Fruit fly (Drosophila melanogaster) whole organism, prepupa: ENCODE measurements around the gene Gyc76C.

Experiments used
- Blimp-1 ChIP-seq: fragments of 200-800 bp; sonication (Bioruptor generic); optimal IDR thresholded peaks from 3 replicates; lab custom pipeline; 2017; ENCODE audit warnings: missing biosample characterization, missing genetic modification characterization, mild to moderate bottlenecking, moderate library complexity, missing genetic modification reagents
- CG10631 ChIP-seq: fragments of 200-800 bp; sonication (Bioruptor generic); optimal IDR thresholded peaks from 2 replicates; lab custom pipeline; 2016; ENCODE audit warnings: missing biosample characterization, missing genetic modification characterization
- CG10669 ChIP-seq: fragments of 200-800 bp; sonication (Bioruptor generic); optimal IDR thresholded peaks from 3 replicates; lab custom pipeline; 2018; ENCODE audit warnings: missing biosample characterization, mild to moderate bottlenecking, missing genetic modification characterization, moderate library complexity
- CG11294 ChIP-seq: fragments of 200-800 bp; sonication (Bioruptor generic); IDR thresholded peaks from 2 replicates; pipeline ENCODE4 v1.3.6; 2022; ENCODE audit warnings: missing biosample characterization, missing genetic modification characterization
- CG11762 ChIP-seq: fragments of 200-800 bp; sonication (Bioruptor generic); optimal IDR thresholded peaks from 3 replicates; lab custom pipeline; 2016; ENCODE audit warnings: missing biosample characterization, missing genetic modification characterization; ENCODE audit not compliant: insufficient read depth
- CG11902 ChIP-seq: fragments of 200-800 bp; sonication (Bioruptor generic); optimal IDR thresholded peaks from 3 replicates; lab custom pipeline; 2016; ENCODE audit warnings: missing biosample characterization, missing genetic modification characterization
- CG15336 ChIP-seq: fragments of 200-800 bp; sonication (Bioruptor generic); IDR thresholded peaks from 2 replicates; pipeline ENCODE4 v1.3.6; 2022; ENCODE audit warnings: missing biosample characterization, missing genetic modification characterization
- CG1621 ChIP-seq: fragments of 200-800 bp; sonication (Bioruptor generic); optimal IDR thresholded peaks from 3 replicates; lab custom pipeline; 2018; ENCODE audit warnings: missing biosample characterization, mild to moderate bottlenecking, missing genetic modification characterization
- CG16779 ChIP-seq: fragments of 200-800 bp; sonication (Bioruptor generic); optimal IDR thresholded peaks from 3 replicates; lab custom pipeline; 2017; ENCODE audit warnings: missing biosample characterization, mild to moderate bottlenecking, missing genetic modification characterization
- CG3032 ChIP-seq: fragments of 200-800 bp; optimal IDR thresholded peaks from 2 replicates; lab custom pipeline; 2019; ENCODE audit warnings: missing biosample characterization, mild to moderate bottlenecking, missing genetic modification characterization, moderate library complexity
- CG31627 ChIP-seq: fragments of 200-800 bp; sonication (Bioruptor generic); optimal IDR thresholded peaks from 3 replicates; lab custom pipeline; 2016; ENCODE audit warnings: missing biosample characterization, missing genetic modification characterization
- CG32006 ChIP-seq: fragments of 200-800 bp; sonication (Bioruptor generic); optimal IDR thresholded peaks from 3 replicates; lab custom pipeline; 2017; ENCODE audit warnings: missing biosample characterization, mild to moderate bottlenecking, missing genetic modification characterization
- CG3919 ChIP-seq: fragments of 200-800 bp; sonication (Bioruptor generic); optimal IDR thresholded peaks from 3 replicates; lab custom pipeline; 2016; ENCODE audit warnings: missing biosample characterization, missing genetic modification characterization
- CG4318 ChIP-seq: fragments of 200-800 bp; sonication (Bioruptor generic); optimal IDR thresholded peaks from 3 replicates; lab custom pipeline; 2017; ENCODE audit warnings: missing biosample characterization, mild to moderate bottlenecking, missing genetic modification characterization
- CG6163 ChIP-seq: fragments of 200-800 bp; sonication (Bioruptor generic); IDR thresholded peaks from 3 replicates; pipeline ENCODE4 v1.3.6; 2022; ENCODE audit warnings: missing biosample characterization, missing genetic modification characterization
- CG6276 ChIP-seq: fragments of 200-800 bp; sonication (Bioruptor generic); optimal IDR thresholded peaks from 2 replicates; lab custom pipeline; 2017; ENCODE audit warnings: missing biosample characterization, mild to moderate bottlenecking, missing genetic modification characterization
- CG6792 ChIP-seq: fragments of 200-800 bp; sonication (Bioruptor generic); optimal IDR thresholded peaks from 3 replicates; lab custom pipeline; 2016; ENCODE audit warnings: missing biosample characterization, missing genetic modification characterization
- CG7368 ChIP-seq: fragments of 200-800 bp; sonication (Bioruptor generic); optimal IDR thresholded peaks from 3 replicates; lab custom pipeline; 2016; ENCODE audit warnings: missing biosample characterization, missing genetic modification characterization
- CG8119 ChIP-seq: fragments of 200-800 bp; sonication (Bioruptor generic); IDR thresholded peaks from 3 replicates; pipeline ENCODE4 v1.3.6; 2022; ENCODE audit warnings: missing biosample characterization, missing genetic modification characterization
- CG8319 ChIP-seq: fragments of 200-800 bp; sonication (Bioruptor generic); optimal IDR thresholded peaks from 3 replicates; lab custom pipeline; 2016; ENCODE audit warnings: missing biosample characterization, missing genetic modification characterization
- CG8632 ChIP-seq: fragments of 200-800 bp; sonication (Bioruptor generic); optimal IDR thresholded peaks from 3 replicates; lab custom pipeline; 2016; ENCODE audit warnings: missing biosample characterization, missing genetic modification characterization
- CG9139 ChIP-seq: fragments of 200-800 bp; sonication (Bioruptor generic); optimal IDR thresholded peaks from 3 replicates; lab custom pipeline; 2017; ENCODE audit warnings: missing biosample characterization, mild to moderate bottlenecking, missing genetic modification characterization
- Eip75B ChIP-seq: fragments of 200-800 bp; sonication (Bioruptor generic); optimal IDR thresholded peaks from 3 replicates; lab custom pipeline; 2016; ENCODE audit warnings: missing biosample characterization, missing genetic modification characterization
- Eip78C ChIP-seq: fragments of 200-800 bp; sonication (Bioruptor generic); peaks from one replicate; lab custom pipeline; 2016; ENCODE audit warnings: missing biosample characterization, missing genetic modification characterization
- Eip93F ChIP-seq: fragments of 200-800 bp; sonication (Bioruptor generic); optimal IDR thresholded peaks from 2 replicates; lab custom pipeline; 2016; ENCODE audit warnings: missing biosample characterization, mild to moderate bottlenecking, missing genetic modification characterization
- Ets21C ChIP-seq: fragments of 200-800 bp; sonication (Bioruptor generic); optimal IDR thresholded peaks from 3 replicates; lab custom pipeline; 2016; ENCODE audit warnings: missing biosample characterization, missing genetic modification characterization
- Gug ChIP-seq: fragments of 200-800 bp; sonication (Bioruptor generic); IDR thresholded peaks from 2 replicates; pipeline ENCODE4 v1.3.6; 2022; ENCODE audit warnings: missing biosample characterization, missing genetic modification characterization
- Lpt ChIP-seq: fragments of 200-800 bp; sonication (Bioruptor generic); optimal IDR thresholded peaks from 3 replicates; lab custom pipeline; 2016; ENCODE audit warnings: missing biosample characterization, missing genetic modification characterization
- Smox ChIP-seq: fragments of 200-800 bp; sonication (Bioruptor generic); optimal IDR thresholded peaks from 3 replicates; lab custom pipeline; 2016; ENCODE audit warnings: missing biosample characterization, missing genetic modification characterization
- Sox102F ChIP-seq: fragments of 200-800 bp; sonication (Bioruptor generic); optimal IDR thresholded peaks from 2 replicates; lab custom pipeline; 2016; ENCODE audit warnings: missing biosample characterization, mild to moderate bottlenecking, missing genetic modification characterization
- Sox14 ChIP-seq: fragments of 200-800 bp; sonication (Bioruptor generic); optimal IDR thresholded peaks from 3 replicates; lab custom pipeline; 2016; ENCODE audit warnings: missing biosample characterization, missing genetic modification characterization
- Sox15 ChIP-seq: fragments of 200-800 bp; sonication (Bioruptor generic); optimal IDR thresholded peaks from 3 replicates; lab custom pipeline; 2016; ENCODE audit warnings: missing biosample characterization, missing genetic modification characterization
- acj6 ChIP-seq: fragments of 200-800 bp; sonication (Bioruptor generic); optimal IDR thresholded peaks from 3 replicates; lab custom pipeline; 2016; ENCODE audit warnings: missing biosample characterization, missing genetic modification characterization
- dac ChIP-seq: fragments of 200-800 bp; sonication (Bioruptor generic); optimal IDR thresholded peaks from 2 replicates; lab custom pipeline; 2017; ENCODE audit warnings: missing biosample characterization, mild to moderate bottlenecking, missing genetic modification characterization
- dsx ChIP-seq: fragments of 200-800 bp; optimal IDR thresholded peaks from 3 replicates; lab custom pipeline; 2019; ENCODE audit warnings: missing biosample characterization, mild to moderate bottlenecking, missing genetic modification characterization, moderate library complexity; ENCODE audit not compliant: poor library complexity, severe bottlenecking
- esn ChIP-seq: fragments of 200-800 bp; sonication (Bioruptor generic); optimal IDR thresholded peaks from 2 replicates; lab custom pipeline; 2016; ENCODE audit warnings: missing biosample characterization, mild to moderate bottlenecking, missing genetic modification characterization, moderate library complexity
- fd59A ChIP-seq: fragments of 200-800 bp; sonication (Bioruptor generic); optimal IDR thresholded peaks from 2 replicates; lab custom pipeline; 2017; ENCODE audit warnings: missing biosample characterization, mild to moderate bottlenecking, missing genetic modification characterization, missing genetic modification reagents
- fd85E ChIP-seq: fragments of 200-800 bp; sonication (Bioruptor generic); optimal IDR thresholded peaks from 3 replicates; lab custom pipeline; 2016; ENCODE audit warnings: missing biosample characterization, missing genetic modification characterization
- fkh ChIP-seq: fragments of 200-800 bp; sonication (Bioruptor generic); optimal IDR thresholded peaks from 3 replicates; lab custom pipeline; 2017; ENCODE audit warnings: missing biosample characterization, mild to moderate bottlenecking, missing genetic modification characterization, moderate library complexity
- salr ChIP-seq, 2 experiments: fragments of 200-800 bp; sonication (Bioruptor generic); optimal IDR thresholded peaks; 3 replicates each; lab custom pipeline; 2016 to 2018; ENCODE audit warnings: missing biosample characterization in 2 of 2, missing genetic modification characterization in 2 of 2, mild to moderate bottlenecking in 1 of 2
- spab ChIP-seq: fragments of 200-800 bp; sonication (Bioruptor generic); optimal IDR thresholded peaks from 2 replicates; lab custom pipeline; 2017; ENCODE audit warnings: missing biosample characterization, mild to moderate bottlenecking, missing genetic modification characterization, missing genetic modification reagents
- ss ChIP-seq, 2 experiments: fragments of 200-800 bp; sonication (Bioruptor generic); optimal IDR thresholded peaks; 2 replicates in 1 of 2; 3 replicates in 1 of 2; lab custom pipeline; 2017 to 2018; ENCODE audit warnings: mild to moderate bottlenecking in 2 of 2, missing biosample characterization in 2 of 2, missing genetic modification characterization in 2 of 2, moderate library complexity in 1 of 2
- svp ChIP-seq: fragments of 200-800 bp; sonication (Bioruptor generic); peaks from one replicate; lab custom pipeline; 2016; ENCODE audit warnings: missing biosample characterization, missing genetic modification characterization
- vri ChIP-seq: fragments of 200-800 bp; sonication (Bioruptor generic); optimal IDR thresholded peaks from 3 replicates; lab custom pipeline; 2016; ENCODE audit warnings: missing biosample characterization, mild to moderate bottlenecking, missing genetic modification characterization

Gene Gyc76C

DNA sequence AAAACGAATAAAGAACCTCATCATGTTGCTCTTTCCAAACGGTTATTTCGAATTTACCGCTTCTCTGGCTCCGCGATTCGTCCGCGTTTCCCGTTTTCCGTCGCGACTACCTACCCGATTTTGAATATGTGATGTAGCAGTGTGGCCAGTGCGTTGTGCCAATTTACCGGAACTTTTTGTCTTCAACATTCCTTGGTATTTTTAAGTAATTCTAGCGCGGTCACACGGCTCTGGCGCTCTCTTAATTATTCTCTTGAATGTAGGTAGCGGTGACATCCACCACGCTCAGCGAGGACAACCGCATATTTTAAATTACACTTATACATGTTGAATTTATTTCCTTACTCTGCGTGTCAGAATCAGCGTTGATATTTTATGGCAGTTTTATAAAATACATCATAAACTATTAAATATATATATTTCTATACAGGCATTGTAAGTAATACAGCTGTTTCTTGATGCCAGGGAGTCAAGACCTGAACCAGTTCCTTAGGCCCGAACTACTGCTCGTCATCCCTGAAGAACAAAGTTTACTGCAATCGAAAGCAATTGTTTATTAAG is at the start of gene Gyc76C, which contains the start of the genes CG42637 and SREBP:
Gene Gyc76C (minus strand): TSS at position 132 of the 561 bp plus-strand sequence.
Gene CG42637 (minus strand): TSS at position 132 of the 561 bp plus-strand sequence.
Gene SREBP (plus strand): TSS at position 498 of the 561 bp plus-strand sequence.
- no peak for TF ChIP-seq CG11902 (GFP tag; lab: Kevin White, UChicago)
- TF ChIP-seq CG10631 (GFP tag; lab: Kevin White, UChicago), result no peak
- TF ChIP-seq Eip75B (GFP tag; lab: Kevin White, UChicago), result no peak
- no peak for TF ChIP-seq CG10669 (GFP tag; lab: Kevin White, UChicago)
- no peak for TF ChIP-seq Ets21C (GFP tag; lab: Kevin White, UChicago)
- TF ChIP-seq CG7368 (GFP tag; lab: Kevin White, UChicago), result no peak
- TF ChIP-seq CG6276 (GFP tag; lab: Kevin White, UChicago), result no peak
- peak; percentile 48; the same call in 2 of the 3 replicates for TF ChIP-seq CG6163 (GFP tag; lab: Robert Waterston, UW)
- TF ChIP-seq CG8319 (GFP tag; lab: Kevin White, UChicago), result no peak
- peak; percentile 12 for TF ChIP-seq dsx
- no peak for TF ChIP-seq Lpt (GFP tag; lab: Kevin White, UChicago)
- no peak for TF ChIP-seq svp (GFP tag; lab: Kevin White, UChicago)
- TF ChIP-seq Eip93F (GFP tag; lab: Kevin White, UChicago), result peak; percentile 50
- TF ChIP-seq CG8119 (GFP tag; lab: Robert Waterston, UW), result no peak
- TF ChIP-seq fd85E (GFP tag; lab: Kevin White, UChicago), result no peak
- TF ChIP-seq Eip78C, result peak; percentile 74
- TF ChIP-seq CG1621 (tag; lab: Kevin White, UChicago), result peak; percentile 92
- TF ChIP-seq Gug (GFP tag; lab: Robert Waterston, UW), result no peak
- TF ChIP-seq CG9139, result no peak
- TF ChIP-seq Sox102F, result no peak
- no peak for TF ChIP-seq acj6 (GFP tag; lab: Kevin White, UChicago)
- TF ChIP-seq salr (GFP tag; optimal IDR thresholded peaks at IDR 0.05; lab: Kevin White, UChicago), result no peak
- TF ChIP-seq CG15336, result no peak
- TF ChIP-seq CG32006 (GFP tag; lab: Kevin White, UChicago), result no peak
- TF ChIP-seq CG3919 (GFP tag; lab: Kevin White, UChicago), result peak; percentile 10

DNA sequence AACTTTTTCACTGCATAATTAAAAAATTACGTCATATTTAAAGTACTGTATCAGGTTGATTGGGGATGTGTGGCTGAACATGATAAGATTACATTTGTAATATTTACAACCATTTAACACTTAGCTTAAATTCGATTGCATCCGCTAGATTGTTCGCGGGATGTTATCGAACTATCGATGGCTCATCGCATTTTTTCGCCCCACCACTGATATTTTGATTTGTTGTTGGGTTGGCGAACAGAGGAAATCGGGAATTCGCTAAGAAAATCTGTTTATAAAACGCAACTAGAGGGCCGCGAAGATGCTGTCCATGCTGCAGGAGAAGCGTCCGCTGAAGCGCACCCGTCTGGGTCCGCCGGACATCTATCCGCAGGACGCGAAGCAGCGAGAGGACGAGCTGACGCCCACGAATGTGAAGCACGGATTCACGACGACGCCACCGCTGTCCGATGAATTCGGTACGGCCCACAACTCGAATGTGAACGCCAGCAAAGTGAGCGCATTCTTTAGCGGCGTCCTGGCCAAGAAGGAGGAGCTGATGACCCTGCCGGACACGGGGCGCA is 43.1 kb upstream of the Gyc76C start, which contains the start of gene kto:
Gene kto (plus strand): TSS at position 240 of the 563 bp plus-strand sequence.
- TF ChIP-seq fd59A (GFP tag; lab: Kevin White, UChicago) (no peak), CG10669 (GFP tag; lab: Kevin White, UChicago) (no peak), salr (GFP tag; optimal IDR thresholded peaks at IDR 0.05; lab: Kevin White, UChicago) (no peak)
- TF ChIP-seq, all 60 proteins: peak for 0

DNA sequence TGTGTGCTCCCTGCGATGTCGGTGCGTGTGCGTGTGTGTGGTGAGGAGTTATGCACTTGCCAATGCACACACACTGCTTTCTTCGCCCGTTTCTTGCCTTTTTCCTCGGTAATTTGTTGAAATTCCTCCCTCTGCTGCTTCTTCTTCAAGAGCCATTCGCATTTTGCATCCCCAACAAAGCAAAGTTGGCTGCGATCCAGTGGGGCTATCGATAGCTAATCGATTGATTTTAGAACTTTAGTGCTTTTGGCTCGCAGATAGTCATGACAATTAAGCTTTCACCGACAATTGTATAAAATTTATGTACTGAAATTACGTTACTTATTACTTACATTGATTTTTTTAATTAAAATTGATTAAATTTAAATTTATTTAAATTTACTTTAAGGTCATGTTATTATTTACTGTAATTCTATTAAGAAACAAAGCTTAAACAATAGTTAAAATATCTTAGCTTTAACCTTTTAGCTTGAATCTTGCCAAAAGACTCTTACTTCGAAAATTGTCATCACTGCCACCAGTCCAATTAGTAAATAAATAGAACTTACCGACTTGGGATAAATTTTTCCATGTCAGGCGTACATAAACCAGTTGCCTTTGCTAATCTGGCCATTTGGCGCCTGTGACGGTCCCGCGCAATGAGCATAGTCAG is 40.9 kb upstream of the Gyc76C start, which contains the start of the genes trc and CG32221:
Gene trc (minus strand): TSS at position 162 of the 652 bp plus-strand sequence.
Gene CG32221 (plus strand): TSS at position 528 of the 652 bp plus-strand sequence.
- TF ChIP-seq CG7368 (GFP tag; lab: Kevin White, UChicago) (no peak), Blimp-1 (GFP tag; lab: Kevin White, UChicago) (no peak), CG16779 (no peak), esn (GFP tag; lab: Kevin White, UChicago) (peak; percentile 35), CG4318 (GFP tag; lab: Kevin White, UChicago) (no peak), Smox (GFP tag; lab: Kevin White, UChicago) (no peak), CG8319 (GFP tag; lab: Kevin White, UChicago) (no peak), CG8632 (GFP tag; lab: Kevin White, UChicago) (no peak), Eip75B (GFP tag; lab: Kevin White, UChicago) (no peak), salr (GFP tag; optimal IDR thresholded peaks at IDR 0.05; lab: Kevin White, UChicago) (peak in 1 of 2 experiments; percentile 24), CG3032 (peak; percentile 29), Gug (GFP tag; lab: Robert Waterston, UW) (no peak), CG11762 (GFP tag; lab: Kevin White, UChicago) (no peak), spab (GFP tag; lab: Kevin White, UChicago) (no peak), CG1621 (tag; lab: Kevin White, UChicago) (no peak), fd85E (GFP tag; lab: Kevin White, UChicago) (no peak), CG11294 (no peak), Sox15 (GFP tag; lab: Kevin White, UChicago) (no peak), fkh (no peak), dac (GFP tag; lab: Kevin White, UChicago) (no peak), CG15336 (no peak), Sox14 (GFP tag; lab: Kevin White, UChicago) (peak; percentile 36), dsx (no peak), CG31627 (GFP tag; lab: Kevin White, UChicago) (peak; percentile 34), ss (GFP tag; optimal IDR thresholded peaks at IDR 0.05; lab: Kevin White, UChicago) (no peak), CG6792 (GFP tag; lab: Kevin White, UChicago) (no peak), vri (no peak)
